Worm (Caenorhabditis elegans) whole organism, late embryonic: ENCODE measurements around the gene vha-2.

Experiments
- C08G9.2 ChIP-seq: sonication (generic microtip); optimal IDR thresholded peaks from 2 replicates; lab custom pipeline; 2016; ENCODE audit warnings: mild to moderate bottlenecking, missing genetic modification characterization, moderate library complexity, missing compliant biosample characterization
- C38D4.7 ChIP-seq: fragments of 200-800 bp; sonication (Bioruptor generic); optimal IDR thresholded peaks from 2 replicates; lab custom pipeline; 2018; ENCODE audit warnings: mild to moderate bottlenecking, missing genetic modification characterization, moderate library complexity, missing compliant biosample characterization
- Y22D7AL.16 ChIP-seq: sonication (generic microtip); optimal IDR thresholded peaks from 2 replicates; lab custom pipeline; 2016; ENCODE audit warnings: missing genetic modification characterization, missing compliant biosample characterization
- ahr-1 ChIP-seq: sonication (generic microtip); optimal IDR thresholded peaks from 2 replicates; lab custom pipeline; 2016; ENCODE audit warnings: missing genetic modification characterization, missing compliant biosample characterization
- ceh-14 ChIP-seq: sonication (generic microtip); optimal IDR thresholded peaks from 2 replicates; lab custom pipeline; 2016; ENCODE audit warnings: missing genotype, missing genetic modification characterization, missing compliant biosample characterization
- ceh-19 ChIP-seq: fragments of 200-800 bp; sonication (Bioruptor generic); optimal IDR thresholded peaks from 2 replicates; lab custom pipeline; 2018; ENCODE audit warnings: mild to moderate bottlenecking, missing genetic modification characterization, missing compliant biosample characterization
- ceh-22 ChIP-seq: sonication (generic microtip); optimal IDR thresholded peaks from 2 replicates; lab custom pipeline; 2017; ENCODE audit warnings: missing biosample characterization, missing genetic modification characterization
- ceh-24 ChIP-seq: sonication (generic microtip); optimal IDR thresholded peaks from 2 replicates; lab custom pipeline; 2016; ENCODE audit warnings: mild to moderate bottlenecking, missing genetic modification characterization, missing compliant biosample characterization
- ceh-30 ChIP-seq: fragments of 150-350 bp; optimal IDR thresholded peaks from 2 replicates; lab custom pipeline; 2014; ENCODE audit warnings: missing biosample characterization, missing genetic modification characterization
- ceh-31 ChIP-seq: sonication (generic microtip); optimal IDR thresholded peaks from 2 replicates; lab custom pipeline; 2016; ENCODE audit warnings: missing genetic modification characterization, missing compliant biosample characterization
- ceh-34 ChIP-seq: sonication (generic microtip); optimal IDR thresholded peaks from 2 replicates; lab custom pipeline; 2016; ENCODE audit warnings: mild to moderate bottlenecking, missing genetic modification characterization, missing compliant biosample characterization
- ceh-45 ChIP-seq: fragments of 200-800 bp; sonication (Bioruptor generic); IDR thresholded peaks from 2 replicates; pipeline ENCODE4 v1.3.6; 2022; ENCODE audit warnings: missing genetic modification reagents, missing genetic modification characterization, missing compliant biosample characterization
- ceh-6 ChIP-seq: fragments of 200-800 bp; sonication (Bioruptor generic); optimal IDR thresholded peaks from 2 replicates; lab custom pipeline; 2018; ENCODE audit warnings: mild to moderate bottlenecking, missing genetic modification characterization, missing compliant biosample characterization
- ceh-9 ChIP-seq: sonication (generic microtip); optimal IDR thresholded peaks from 2 replicates; lab custom pipeline; 2016; ENCODE audit warnings: mild to moderate bottlenecking, missing genetic modification characterization, inconsistent platforms, missing compliant biosample characterization
- dve-1 ChIP-seq: sonication (generic microtip); optimal IDR thresholded peaks from 2 replicates; lab custom pipeline; 2017; ENCODE audit warnings: antibody characterized with exemption, mild to moderate bottlenecking, missing genetic modification characterization, missing compliant biosample characterization
- elt-4 ChIP-seq: sonication (generic microtip); optimal IDR thresholded peaks from 2 replicates; lab custom pipeline; 2016; ENCODE audit warnings: missing genetic modification characterization, missing compliant biosample characterization
- ets-4 ChIP-seq: sonication (generic microtip); optimal IDR thresholded peaks from 2 replicates; lab custom pipeline; 2016; ENCODE audit warnings: missing genetic modification characterization, missing compliant biosample characterization
- eyg-1 ChIP-seq: sonication (generic microtip); optimal IDR thresholded peaks from 2 replicates; lab custom pipeline; 2016; ENCODE audit warnings: missing genotype, missing genetic modification characterization, missing compliant biosample characterization
- fax-1 ChIP-seq: sonication (generic microtip); optimal IDR thresholded peaks from 2 replicates; lab custom pipeline; 2016; ENCODE audit warnings: missing genotype, missing genetic modification characterization, missing compliant biosample characterization
- fkh-10 ChIP-seq: fragments of 150-350 bp; optimal IDR thresholded peaks from 2 replicates; lab custom pipeline; 2014; ENCODE audit warnings: missing biosample characterization, missing genetic modification reagents, missing genetic modification characterization
- fkh-6 ChIP-seq: sonication (generic microtip); optimal IDR thresholded peaks from 2 replicates; lab custom pipeline; 2016; ENCODE audit warnings: missing genetic modification characterization, missing compliant biosample characterization
- hlh-13 ChIP-seq: fragments of 200-800 bp; sonication (Bioruptor generic); optimal IDR thresholded peaks from 2 replicates; lab custom pipeline; 2018; ENCODE audit warnings: mild to moderate bottlenecking, missing genetic modification characterization, missing compliant biosample characterization
- hlh-15 ChIP-seq: sonication (generic microtip); optimal IDR thresholded peaks from 2 replicates; lab custom pipeline; 2016; ENCODE audit warnings: missing genetic modification characterization, missing compliant biosample characterization
- hlh-30 ChIP-seq: sonication (generic microtip); optimal IDR thresholded peaks from 2 replicates; lab custom pipeline; 2017; ENCODE audit warnings: antibody characterized with exemption, missing genetic modification characterization, missing compliant biosample characterization; ENCODE audit not compliant: insufficient read depth
- hlh-6 ChIP-seq: sonication (generic microtip); optimal IDR thresholded peaks from 2 replicates; lab custom pipeline; 2016; ENCODE audit warnings: missing genotype, missing genetic modification characterization, missing compliant biosample characterization
- hlh-8 ChIP-seq: sonication (generic microtip); optimal IDR thresholded peaks from 2 replicates; lab custom pipeline; 2016; ENCODE audit warnings: missing genotype, missing genetic modification characterization, missing compliant biosample characterization
- lim-6 ChIP-seq: sonication (generic microtip); optimal IDR thresholded peaks from 2 replicates; lab custom pipeline; 2016; ENCODE audit warnings: missing genetic modification characterization, missing compliant biosample characterization
- madf-2 ChIP-seq: sonication (generic microtip); optimal IDR thresholded peaks from 2 replicates; lab custom pipeline; 2017; ENCODE audit warnings: missing genetic modification characterization, missing compliant biosample characterization
- mec-3 ChIP-seq: sonication (generic microtip); optimal IDR thresholded peaks from 2 replicates; lab custom pipeline; 2016; ENCODE audit warnings: borderline replicate concordance, missing genetic modification characterization, missing compliant biosample characterization
- nfya-1 ChIP-seq: sonication (generic microtip); optimal IDR thresholded peaks from 2 replicates; lab custom pipeline; 2017; ENCODE audit warnings: missing genetic modification characterization, mild to moderate bottlenecking, missing compliant biosample characterization, antibody characterized with exemption, moderate library complexity
- nhr-11 ChIP-seq: fragments of 150-350 bp; optimal IDR thresholded peaks from 2 replicates; lab custom pipeline; 2014; ENCODE audit warnings: missing biosample characterization, missing genetic modification characterization
- npax-4 ChIP-seq: sonication (generic microtip); optimal IDR thresholded peaks from 2 replicates; lab custom pipeline; 2016; ENCODE audit warnings: missing genetic modification characterization, missing compliant biosample characterization
- pax-1 ChIP-seq: fragments of 150-350 bp; optimal IDR thresholded peaks from 2 replicates; lab custom pipeline; 2014; ENCODE audit warnings: missing biosample characterization, missing genetic modification characterization
- pha-2 ChIP-seq: sonication (generic microtip); optimal IDR thresholded peaks from 2 replicates; lab custom pipeline; 2017; ENCODE audit warnings: mild to moderate bottlenecking, missing genetic modification characterization, missing compliant biosample characterization
- pqm-1 ChIP-seq: sonication (generic microtip); optimal IDR thresholded peaks from 2 replicates; lab custom pipeline; 2016; ENCODE audit warnings: missing genetic modification characterization, missing compliant biosample characterization
- pros-1 ChIP-seq: fragments of 150-350 bp; optimal IDR thresholded peaks from 2 replicates; lab custom pipeline; 2014; ENCODE audit warnings: missing biosample characterization, missing genetic modification reagents, missing genetic modification characterization
- rnt-1 ChIP-seq: sonication (generic microtip); optimal IDR thresholded peaks from 2 replicates; lab custom pipeline; 2016; ENCODE audit warnings: missing genetic modification characterization, missing compliant biosample characterization
- sox-4 ChIP-seq: sonication (generic microtip); optimal IDR thresholded peaks from 2 replicates; lab custom pipeline; 2017; ENCODE audit warnings: mild to moderate bottlenecking, missing genetic modification characterization, inconsistent platforms, missing compliant biosample characterization
- syd-9 ChIP-seq: sonication (generic microtip); optimal IDR thresholded peaks from 2 replicates; lab custom pipeline; 2016; ENCODE audit warnings: mild to moderate bottlenecking, missing genetic modification characterization, moderate library complexity, missing compliant biosample characterization
- tbx-2 ChIP-seq: sonication (generic microtip); optimal IDR thresholded peaks from 2 replicates; lab custom pipeline; 2016; ENCODE audit warnings: missing genetic modification characterization, missing compliant biosample characterization
- ttx-3 ChIP-seq: sonication (generic microtip); optimal IDR thresholded peaks from 2 replicates; lab custom pipeline; 2016; ENCODE audit warnings: missing genetic modification reagents, missing genetic modification characterization, missing compliant biosample characterization
- unc-42 ChIP-seq: sonication (generic microtip); optimal IDR thresholded peaks from 2 replicates; lab custom pipeline; 2016; ENCODE audit warnings: missing genotype, missing genetic modification characterization, missing compliant biosample characterization
- unc-55 ChIP-seq: sonication (generic microtip); optimal IDR thresholded peaks from 2 replicates; lab custom pipeline; 2017; ENCODE audit warnings: missing biosample characterization, missing genetic modification reagents, missing genetic modification characterization
- unc-86 ChIP-seq: sonication (generic microtip); optimal IDR thresholded peaks from 2 replicates; lab custom pipeline; 2016; ENCODE audit warnings: missing genetic modification characterization, missing compliant biosample characterization
- ztf-16 ChIP-seq: sonication (generic microtip); optimal IDR thresholded peaks from 2 replicates; lab custom pipeline; 2017; ENCODE audit warnings: missing genetic modification characterization, missing compliant biosample characterization

Gene vha-2

DNA sequence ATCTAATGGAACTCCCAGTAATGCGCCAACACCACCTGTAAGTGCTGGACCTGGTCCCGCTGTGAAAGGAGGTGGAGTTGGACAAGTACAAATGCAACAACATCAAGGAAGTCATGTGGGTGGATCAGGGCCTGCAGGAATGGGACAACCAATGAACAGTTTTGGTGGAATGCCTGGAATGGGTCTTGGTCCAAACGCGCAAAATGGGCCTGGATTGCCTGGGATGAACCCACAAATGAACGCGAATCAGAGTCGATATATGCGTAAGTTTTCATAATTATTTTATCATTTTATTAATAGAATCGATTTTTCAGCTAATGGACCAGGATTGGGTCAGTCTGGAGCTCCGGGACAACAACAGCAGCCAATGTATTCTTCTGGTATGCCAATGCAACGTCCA is 9.6 kb upstream of the vha-2 start:
- no peak for TF ChIP-seq dve-1 (tag; lab: Kevin White, UChicago)
- no peak for TF ChIP-seq sox-4 (tag; lab: Kevin White, UChicago)
- no peak for TF ChIP-seq C38D4.7
- TF ChIP-seq pqm-1, result no peak
- TF ChIP-seq nhr-11 (tag; lab: Kevin White, UChicago), result no peak
- TF ChIP-seq pros-1 (tag; lab: Kevin White, UChicago), result no peak
- no peak for TF ChIP-seq ceh-34
- TF ChIP-seq madf-2 (tag; lab: Kevin White, UChicago), result no peak
- no peak for TF ChIP-seq syd-9 (tag; lab: Kevin White, UChicago)
- no peak for TF ChIP-seq hlh-30
- TF ChIP-seq fkh-10 (GFP tag; lab: Kevin White, UChicago), result no peak
- no peak for TF ChIP-seq npax-4
- TF ChIP-seq ceh-22 (tag; lab: Kevin White, UChicago), result no peak
- no peak for TF ChIP-seq ceh-45 (GFP tag; lab: Robert Waterston, UW)
- TF ChIP-seq tbx-2 (tag; lab: Kevin White, UChicago), result no peak
- no peak for TF ChIP-seq hlh-13 (GFP tag; lab: Kevin White, UChicago)
- TF ChIP-seq fax-1 (tag; lab: Kevin White, UChicago), result no peak
- no peak for TF ChIP-seq fkh-6 (tag; lab: Kevin White, UChicago)

DNA sequence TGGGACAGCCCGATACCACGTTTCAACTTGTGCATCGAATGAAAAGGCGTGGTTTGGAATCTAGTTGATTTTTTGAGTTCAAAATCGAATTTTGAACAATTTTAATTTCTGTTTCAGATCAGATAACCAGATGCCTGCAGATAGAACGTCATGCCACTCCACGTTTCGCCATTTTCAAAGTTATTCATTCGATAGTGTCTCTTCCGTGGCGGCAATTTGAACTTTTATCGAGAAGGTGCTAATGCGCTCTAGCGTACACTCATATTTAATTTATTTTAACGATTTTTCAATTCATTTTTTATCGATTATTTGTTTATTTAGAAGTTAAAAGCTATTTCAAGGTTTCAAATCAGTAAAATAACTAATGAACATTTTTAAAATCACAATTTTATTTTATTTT is 6.0 kb upstream of the vha-2 start:
- TF ChIP-seq ztf-16 (tag; lab: Kevin White, UChicago) (no peak), pqm-1 (no peak), ceh-6 (GFP tag; lab: Kevin White, UChicago) (no peak), sox-4 (tag; lab: Kevin White, UChicago) (no peak), ceh-30 (tag; lab: Kevin White, UChicago) (no peak), hlh-6 (tag; lab: Kevin White, UChicago) (no peak), C08G9.2 (tag; lab: Kevin White, UChicago) (no peak), hlh-13 (GFP tag; lab: Kevin White, UChicago) (no peak), unc-86 (tag; lab: Kevin White, UChicago) (no peak)
- TF ChIP-seq, all 69 proteins: peak for 0

- TF ChIP-seq ceh-14 (tag; lab: Kevin White, UChicago) (no peak), pax-1 (peak; percentile 43), ceh-31 (peak; percentile 16), C38D4.7 (no peak), Y22D7AL.16 (tag; lab: Kevin White, UChicago) (no peak), hlh-8 (tag; lab: Kevin White, UChicago) (no peak), nfya-1 (tag; lab: Kevin White, UChicago) (no peak), mec-3 (tag; lab: Kevin White, UChicago) (no peak), pros-1 (tag; lab: Kevin White, UChicago) (no peak)
Observed at ce11 chrIII:9776323-9776722, 5.6 kb upstream of the vha-2 start, which contains the start of gene usp-46. Gene usp-46 (plus strand): TSS chrIII:9776623.

DNA sequence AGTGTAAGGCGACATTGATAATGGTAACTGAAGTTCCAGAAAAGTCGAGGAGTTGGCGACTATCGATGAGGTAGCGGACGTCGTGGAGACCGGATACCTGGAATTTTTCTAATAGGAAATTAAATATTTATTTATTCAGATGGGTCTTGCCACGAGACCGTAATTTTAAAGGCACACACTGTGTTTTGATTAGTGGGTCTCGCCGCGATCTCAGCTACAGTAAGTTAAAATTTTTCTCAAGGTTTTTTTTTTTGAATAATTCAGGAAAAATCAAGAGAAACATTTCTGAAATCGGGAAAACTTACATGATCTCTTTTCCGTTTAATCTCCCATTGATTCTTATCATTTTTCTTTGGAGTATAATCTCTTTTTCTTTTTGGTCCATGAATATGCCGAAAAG is 2.9 kb upstream of the vha-2 start:
- TF ChIP-seq hlh-15 (tag; lab: Kevin White, UChicago) (no peak), sox-4 (tag; lab: Kevin White, UChicago) (no peak), C38D4.7 (no peak), dve-1 (tag; lab: Kevin White, UChicago) (no peak), ets-4 (tag; lab: Kevin White, UChicago) (no peak)

DNA sequence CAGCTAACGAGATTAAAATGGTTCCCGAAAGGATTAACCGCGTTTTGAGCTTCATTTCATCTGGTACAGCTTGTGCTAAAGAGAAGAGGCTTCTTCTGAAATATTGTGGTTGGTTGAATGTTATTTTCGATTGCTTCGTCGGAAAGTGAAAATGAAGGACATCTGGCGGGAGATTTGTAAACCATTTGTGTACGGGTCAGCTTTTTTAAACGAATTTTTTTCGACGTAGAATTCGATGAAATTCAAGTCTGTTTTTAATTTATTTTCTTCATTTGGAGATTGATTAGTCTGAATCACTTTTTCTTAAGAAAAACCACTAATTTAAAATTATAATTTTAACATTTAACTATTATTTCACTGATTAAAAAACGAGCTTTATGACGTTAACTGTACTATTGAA is 1.7 kb upstream of the vha-2 start, which contains the start of gene sqv-3:
sqv-3 (minus strand) TSS at position 101 of the 400 bp plus-strand sequence.
- TF ChIP-seq unc-55 (GFP tag; lab: Kevin White, UChicago), result no peak
- no peak for TF ChIP-seq ttx-3
- TF ChIP-seq pax-1, result no peak
- TF ChIP-seq madf-2 (tag; lab: Kevin White, UChicago), result no peak
- TF ChIP-seq ceh-19, result no peak
- no peak for TF ChIP-seq hlh-6 (tag; lab: Kevin White, UChicago)
- no peak for TF ChIP-seq ztf-16 (tag; lab: Kevin White, UChicago)
- TF ChIP-seq elt-4 (tag; lab: Kevin White, UChicago), result no peak
- no peak for TF ChIP-seq pha-2
- no peak for TF ChIP-seq ceh-9 (tag; lab: Kevin White, UChicago)
- no peak for TF ChIP-seq lim-6
- TF ChIP-seq unc-42 (tag; lab: Kevin White, UChicago), result no peak
- TF ChIP-seq ahr-1, result no peak
- no peak for TF ChIP-seq eyg-1
- TF ChIP-seq rnt-1 (tag; lab: Kevin White, UChicago), result no peak
- no peak for TF ChIP-seq ceh-24 (tag; lab: Kevin White, UChicago)
- no peak for TF ChIP-seq hlh-13 (GFP tag; lab: Kevin White, UChicago)
- no peak for TF ChIP-seq ceh-31
